Fruit fly (Drosophila melanogaster): Measurements from ENCODE around the gene CG3556.
A peak's percentile ranks its signal among the peaks of the same experiment; 100 is the strongest.

Gene CG3556

dm6 chrX:4555833-4556232, 25.8 kb downstream of the CG3556 start:
- TF ChIP-seq cyc (GFP tag; optimal IDR thresholded peaks at IDR 0.05) (no peak), topi (GFP tag; optimal IDR thresholded peaks at IDR 0.05) (no peak), vri (GFP tag; optimal IDR thresholded peaks at IDR 0.05) (peak; percentile 59), esn (GFP tag; optimal IDR thresholded peaks at IDR 0.05) (no peak)

dm6 chrX:4557772-4558171, 27.7 kb downstream of the CG3556 start, which contains the start of gene CG3546:
CG3546 (plus strand) TSS chrX:4558072.
- TF ChIP-seq CG6276 (GFP tag; optimal IDR thresholded peaks at IDR 0.05) (no peak), esn (GFP tag; optimal IDR thresholded peaks at IDR 0.05) (no peak), Ets96B (tag; optimal IDR thresholded peaks at IDR 0.05) (no peak), dac (GFP tag; optimal IDR thresholded peaks at IDR 0.05) (no peak), CG6854 (GFP tag; optimal IDR thresholded peaks at IDR 0.05) (no peak), pdm3 (GFP tag; optimal IDR thresholded peaks at IDR 0.05) (no peak), CG7368 (GFP tag; optimal IDR thresholded peaks at IDR 0.05) (no peak)

- TF ChIP-seq Eip78C (GFP tag) (peak; percentile 75), Eip75B (GFP tag; optimal IDR thresholded peaks at IDR 0.05) (peak; percentile 11), CG4318 (GFP tag; optimal IDR thresholded peaks at IDR 0.05) (no peak), CG10669 (GFP tag; optimal IDR thresholded peaks at IDR 0.05) (peak; percentile 38), dsx (GFP tag; optimal IDR thresholded peaks at IDR 0.05; ENCODE audit: poor library complexity, severe bottlenecking) (no peak), salr (GFP tag; optimal IDR thresholded peaks at IDR 0.05) (peak in 1 of 2 experiments; percentile 33), vri (GFP tag; optimal IDR thresholded peaks at IDR 0.05) (no peak), CG16779 (tag; optimal IDR thresholded peaks at IDR 0.05) (no peak), CG1621 (tag; optimal IDR thresholded peaks at IDR 0.05) (peak; percentile 12), topi (GFP tag; optimal IDR thresholded peaks at IDR 0.05) (peak; percentile 37), OdsH (GFP tag; optimal IDR thresholded peaks at IDR 0.05) (peak; percentile 13), Ets96B (tag; optimal IDR thresholded peaks at IDR 0.05) (peak; percentile 38), Ets21C (GFP tag; optimal IDR thresholded peaks at IDR 0.05) (no peak), acj6 (GFP tag; optimal IDR thresholded peaks at IDR 0.05) (peak; percentile 1), CG8119 (GFP tag; IDR thresholded peaks at IDR 0.05) (no peak), net (GFP tag; optimal IDR thresholded peaks at IDR 0.05) (no peak), fd59A (GFP tag; optimal IDR thresholded peaks at IDR 0.05) (peak; percentile 5), CG11902 (GFP tag; optimal IDR thresholded peaks at IDR 0.05) (no peak), CG15336 (GFP tag; IDR thresholded peaks at IDR 0.05) (no peak), ss (GFP tag; optimal IDR thresholded peaks at IDR 0.05) (peak in 1 of 2 experiments; percentile 20), Lpt (GFP tag; optimal IDR thresholded peaks at IDR 0.05) (no peak), spab (GFP tag; optimal IDR thresholded peaks at IDR 0.05) (no peak), CG31627 (GFP tag; optimal IDR thresholded peaks at IDR 0.05) (peak; percentile 45), CG6808 (GFP tag; optimal IDR thresholded peaks at IDR 0.05) (peak; percentile 1), Sox14 (GFP tag; optimal IDR thresholded peaks at IDR 0.05) (no peak), CG8319 (GFP tag; optimal IDR thresholded peaks at IDR 0.05) (no peak), Gug (GFP tag; IDR thresholded peaks at IDR 0.05) (no peak), CG8632 (GFP tag; optimal IDR thresholded peaks at IDR 0.05) (no peak), pdm3 (GFP tag; optimal IDR thresholded peaks at IDR 0.05) (peak; percentile 24), eg (GFP tag; IDR thresholded peaks at IDR 0.05) (no peak), Smox (GFP tag; optimal IDR thresholded peaks at IDR 0.05) (peak; percentile 23), CG32006 (GFP tag; optimal IDR thresholded peaks at IDR 0.05) (no peak), esn (GFP tag; optimal IDR thresholded peaks at IDR 0.05) (peak; percentile 44), Eip93F (GFP tag; optimal IDR thresholded peaks at IDR 0.05) (no peak), fd85E (GFP tag; optimal IDR thresholded peaks at IDR 0.05) (no peak), dac (GFP tag; optimal IDR thresholded peaks at IDR 0.05) (no peak), svp (GFP tag) (no peak), achi (GFP tag; optimal IDR thresholded peaks at IDR 0.05) (no peak), CG3919 (GFP tag; optimal IDR thresholded peaks at IDR 0.05) (peak; percentile 39), CG6163 (GFP tag; IDR thresholded peaks at IDR 0.05) (0 out of 3 replicates have a peak, but pooled peaks have one; percentile 11), CG6276 (GFP tag; optimal IDR thresholded peaks at IDR 0.05) (no peak), CG10631 (GFP tag; optimal IDR thresholded peaks at IDR 0.05) (peak; percentile 21), Hr4 (GFP tag; optimal IDR thresholded peaks at IDR 0.05) (no peak)
Measured at dm6 chrX:4560182-4560845, 30.3 kb downstream of the CG3556 start.

Data from whole organism, prepupa.